Worm (Caenorhabditis elegans): Measurements from ENCODE around the gene abts-4.

The abts-4 gene

DNA sequence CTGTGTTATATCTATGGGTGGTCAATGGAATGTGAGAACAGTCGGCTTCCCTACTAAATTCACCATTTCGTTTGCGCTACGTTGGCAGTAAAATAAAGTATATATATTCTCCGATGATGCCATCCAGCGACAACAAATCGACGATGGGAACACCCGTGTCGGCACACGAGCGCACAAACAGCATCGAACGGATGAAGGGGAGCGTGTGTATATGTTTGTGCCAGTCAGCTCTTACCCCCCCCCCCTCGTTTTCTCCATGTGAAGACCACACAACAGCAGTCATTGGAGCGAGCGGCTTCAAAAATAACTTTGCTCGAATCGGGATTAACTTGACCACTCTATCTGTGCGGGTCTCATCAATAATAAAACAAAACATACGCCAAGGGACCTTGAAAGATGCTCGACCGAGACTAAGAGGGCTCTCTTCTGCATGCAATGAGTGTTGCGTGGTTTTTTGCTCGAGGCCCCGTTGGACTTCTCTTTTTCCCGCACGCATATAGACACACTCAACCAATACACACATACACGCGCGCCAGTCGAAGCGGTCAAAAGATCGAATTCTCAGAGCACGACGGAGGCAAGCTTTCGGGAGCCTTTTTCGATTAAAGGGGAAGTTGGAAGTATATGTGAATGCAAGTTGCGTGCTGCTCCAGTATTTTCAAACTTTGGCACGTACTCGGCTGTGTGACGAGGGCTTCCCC, 21.1 kb downstream of the abts-4 start (continued):
- no peak for TF ChIP-seq ZK546.5 (tag; optimal IDR thresholded peaks at IDR 0.05)
- TF ChIP-seq set-16 (GFP tag; IDR thresholded peaks at IDR 0.05) = no peak
- TF ChIP-seq ceh-82 (tag; optimal IDR thresholded peaks at IDR 0.05) = no peak
- TF ChIP-seq php-3 (GFP tag; IDR thresholded peaks at IDR 0.05) = no peak
- TF ChIP-seq spr-3 (GFP tag; optimal IDR thresholded peaks at IDR 0.05) = no peak
- no peak for TF ChIP-seq zip-11 (GFP tag; IDR thresholded peaks at IDR 0.05)
- peak; percentile 30 for TF ChIP-seq F37D6.2 (tag; optimal IDR thresholded peaks at IDR 0.05)
- no peak for TF ChIP-seq daf-12 (tag; optimal IDR thresholded peaks at IDR 0.05)
- no peak; the same call in 1 of the 2 replicates for TF ChIP-seq arid-1 (GFP tag; conservative IDR thresholded peaks at IDR 0.05)
- TF ChIP-seq dve-1 (tag; optimal IDR thresholded peaks at IDR 0.05; ENCODE audit: insufficient read depth) = no peak
- TF ChIP-seq lin-15B (tag; optimal IDR thresholded peaks at IDR 0.05) = no peak
- TF ChIP-seq fos-1 (tag; optimal IDR thresholded peaks at IDR 0.05) = no peak
- peak in 1 of 2 experiments; percentile 70 for TF ChIP-seq unc-62 (GFP tag; optimal IDR thresholded peaks at IDR 0.05 in 1 of 2)
- no peak for TF ChIP-seq unc-62 (tag; optimal IDR thresholded peaks at IDR 0.05)
- TF ChIP-seq lin-29 (GFP tag; IDR thresholded peaks at IDR 0.05) = no peak
- TF ChIP-seq hlh-11 (tag; optimal IDR thresholded peaks at IDR 0.05) = no peak
- TF ChIP-seq ama-1 (optimal IDR thresholded peaks at IDR 0.05) = no peak
- no peak for TF ChIP-seq lin-38 (GFP tag; IDR thresholded peaks at IDR 0.05)
- no peak for TF ChIP-seq ceh-20 (GFP tag; IDR thresholded peaks at IDR 0.05)
- TF ChIP-seq ceh-28 (tag; optimal IDR thresholded peaks at IDR 0.05) = no peak
- TF ChIP-seq daf-16 (GFP tag; optimal IDR thresholded peaks at IDR 0.05) = peak in 1 of 2 experiments; percentile 60
- TF ChIP-seq daf-16 (tag; optimal IDR thresholded peaks at IDR 0.05) = no peak
- TF ChIP-seq mdl-1 (tag; optimal IDR thresholded peaks at IDR 0.05) = peak in 1 of 2 experiments; percentile 87
- TF ChIP-seq cey-2 (tag; optimal IDR thresholded peaks at IDR 0.05; ENCODE audit: borderline replicate concordance, insufficient read depth) = no peak
- TF ChIP-seq nhr-6 (tag; optimal IDR thresholded peaks at IDR 0.05) = no peak
- no peak for TF ChIP-seq T20F7.1 (GFP tag; optimal IDR thresholded peaks at IDR 0.05)
- TF ChIP-seq nhr-28 (tag; optimal IDR thresholded peaks at IDR 0.05) = no peak
- peak; percentile 95 for TF ChIP-seq aha-1 (tag)
- no peak for TF ChIP-seq lin-13 (GFP tag; optimal IDR thresholded peaks at IDR 0.05)
- TF ChIP-seq Y75B8A.6 (GFP tag; IDR thresholded peaks at IDR 0.05) = no peak
- TF ChIP-seq Y48G9A.11 (GFP tag; IDR thresholded peaks at IDR 0.05) = no peak
- no peak for TF ChIP-seq skn-1 (tag; optimal IDR thresholded peaks at IDR 0.05)
- TF ChIP-seq dmd-8 (GFP tag; IDR thresholded peaks at IDR 0.05) = 0 out of 2 replicates have a peak, but pooled peaks have one; percentile 10
- no peak for TF ChIP-seq nhr-10 (tag; optimal IDR thresholded peaks at IDR 0.05)
- no peak for TF ChIP-seq fkh-10 (GFP tag; optimal IDR thresholded peaks at IDR 0.05)
- TF ChIP-seq mep-1 (tag; optimal IDR thresholded peaks at IDR 0.05) = peak; percentile 15
- TF ChIP-seq nhr-48 (tag; optimal IDR thresholded peaks at IDR 0.05) = no peak
- no peak for TF ChIP-seq ceh-44 (GFP tag; IDR thresholded peaks at IDR 0.05)
- TF ChIP-seq ctbp-1 (GFP tag; IDR thresholded peaks at IDR 0.05) = 0 out of 2 replicates have a peak, but pooled peaks have one; percentile 21
- TF ChIP-seq aly-2 (tag; optimal IDR thresholded peaks at IDR 0.05) = no peak
- TF ChIP-seq jun-1 (tag; optimal IDR thresholded peaks at IDR 0.05) = no peak
- no peak for TF ChIP-seq tra-1 (GFP tag; IDR thresholded peaks at IDR 0.05)
- TF ChIP-seq F49E8.2 (tag; optimal IDR thresholded peaks at IDR 0.05; ENCODE audit: borderline replicate concordance) = no peak
